Worm (Caenorhabditis elegans) whole organism, L1 larva: Measurements from ENCODE around the gene R10E8.3.
A peak's percentile ranks its signal among the peaks of the same experiment; 100 is the strongest.

Experiments used
- C16A3.4 ChIP-seq: fragments of 150-350 bp; optimal IDR thresholded peaks from 2 replicates; lab custom pipeline; 2014; ENCODE audit warnings: missing biosample characterization, missing genetic modification characterization
- C34B4.2 ChIP-seq: sonication (generic microtip); optimal IDR thresholded peaks from 2 replicates; lab custom pipeline; 2017; ENCODE audit warnings: mild to moderate bottlenecking, missing genetic modification characterization, missing compliant biosample characterization
- ceh-82 ChIP-seq, 3 experiments: fragments of 150-350 bp in 1 of 3; sonication (generic microtip) in 2 of 3; optimal IDR thresholded peaks; 2 replicates each; lab custom pipeline; 2014 to 2017; ENCODE audit warnings: missing biosample characterization in 3 of 3, missing genetic modification characterization in 3 of 3
- elt-2 ChIP-seq: sonication (generic microtip); optimal IDR thresholded peaks from 2 replicates; lab custom pipeline; 2016; ENCODE audit warnings: missing genetic modification characterization, mild to moderate bottlenecking, inconsistent platforms, missing compliant biosample characterization, missing genetic modification reagents
- fkh-4 ChIP-seq: sonication (generic microtip); optimal IDR thresholded peaks from 2 replicates; lab custom pipeline; 2016; ENCODE audit warnings: missing compliant biosample characterization, missing genetic modification characterization, borderline replicate concordance
- nhr-85 ChIP-seq: sonication (generic microtip); peaks from one replicate; lab custom pipeline; 2016; ENCODE audit warnings: missing genetic modification characterization, inconsistent platforms, missing compliant biosample characterization
- snpc-4 ChIP-seq: fragments of 150-350 bp; optimal IDR thresholded peaks from 2 replicates; lab custom pipeline; 2014; ENCODE audit warnings: missing biosample characterization, missing genetic modification characterization
- tlp-1 ChIP-seq: fragments of 150-350 bp; optimal IDR thresholded peaks from 2 replicates; lab custom pipeline; 2014; ENCODE audit warnings: missing biosample characterization, missing genetic modification characterization
- unc-62 ChIP-seq: fragments of 150-350 bp; optimal IDR thresholded peaks from 2 replicates; lab custom pipeline; 2014; ENCODE audit warnings: missing biosample characterization, missing genetic modification reagents, missing genetic modification characterization

The R10E8.3 gene

ce11 chrV:18188328-18188727, 48.2 kb downstream of the R10E8.3 start, which contains the start of gene clec-245:
clec-245 (minus strand) TSS chrV:18188428.
- peak; percentile 60 for TF ChIP-seq nhr-85 (tag; lab: Kevin White, UChicago)
- no peak for TF ChIP-seq snpc-4 (tag; lab: Kevin White, UChicago)

- no peak for TF ChIP-seq tlp-1 (tag; lab: Kevin White, UChicago)
- no peak for TF ChIP-seq C16A3.4 (tag; lab: Kevin White, UChicago)
- no peak for TF ChIP-seq unc-62
- TF ChIP-seq ceh-82 (tag; optimal IDR thresholded peaks at IDR 0.05; lab: Kevin White, UChicago) = no peak
- no peak for TF ChIP-seq C34B4.2 (tag; lab: Kevin White, UChicago)
- no peak for TF ChIP-seq fkh-4
- no peak for TF ChIP-seq elt-2 (tag; lab: Kevin White, UChicago)
These were observed 51.7 kb downstream of the R10E8.3 start, which contains the start of gene C31G12.3 for ce11 chrV:18184910-18185309. C31G12.3 (plus strand) TSS chrV:18185210.
